Worm (Caenorhabditis elegans) whole organism, mixed stage, embryonic: ENCODE measurements around the gene C46C11.3.

Experiments
- M03D4.4 ChIP-seq: sonication (generic microtip); optimal IDR thresholded peaks from 2 replicates; lab custom pipeline; 2017; ENCODE audit warnings: mild to moderate bottlenecking, missing genetic modification characterization, missing compliant biosample characterization
- blmp-1 ChIP-seq: fragments of 150-350 bp; optimal IDR thresholded peaks from 2 replicates; lab custom pipeline; 2014; ENCODE audit warnings: missing biosample characterization, missing genetic modification characterization
- ceh-39 ChIP-seq: fragments of 150-350 bp; optimal IDR thresholded peaks from 2 replicates; lab custom pipeline; 2014; ENCODE audit warnings: missing biosample characterization, missing genetic modification characterization
- ceh-43 ChIP-seq: fragments of 200-800 bp; sonication (Bioruptor generic); optimal IDR thresholded peaks from 2 replicates; lab custom pipeline; 2018; ENCODE audit warnings: mild to moderate bottlenecking, missing genetic modification characterization, moderate library complexity, missing compliant biosample characterization
- ceh-83 ChIP-seq: fragments of 200-800 bp; sonication (Bioruptor generic); optimal IDR thresholded peaks from 2 replicates; lab custom pipeline; 2018; ENCODE audit warnings: mild to moderate bottlenecking, missing genetic modification characterization, missing compliant biosample characterization
- ces-1 ChIP-seq: fragments of 150-350 bp; optimal IDR thresholded peaks from 2 replicates; lab custom pipeline; 2014; ENCODE audit warnings: missing biosample characterization, missing genetic modification reagents, missing genetic modification characterization
- cnd-1 ChIP-seq: fragments of 200-800 bp; sonication (Bioruptor generic); optimal IDR thresholded peaks from 2 replicates; lab custom pipeline; 2018; ENCODE audit warnings: mild to moderate bottlenecking, missing genetic modification characterization, missing compliant biosample characterization
- drap-1 ChIP-seq: fragments of 200-800 bp; sonication (Bioruptor generic); optimal IDR thresholded peaks from 3 replicates; lab custom pipeline; 2018; ENCODE audit warnings: mild to moderate bottlenecking, missing genetic modification characterization, missing compliant biosample characterization
- elt-1 ChIP-seq: sonication (generic microtip); optimal IDR thresholded peaks from 2 replicates; lab custom pipeline; 2017; ENCODE audit warnings: missing genetic modification characterization, mild to moderate bottlenecking, missing compliant biosample characterization, antibody characterized with exemption, moderate library complexity, borderline replicate concordance; ENCODE audit not compliant: insufficient read depth
- elt-3 ChIP-seq: fragments of 150-350 bp; optimal IDR thresholded peaks from 2 replicates; lab custom pipeline; 2014; ENCODE audit warnings: missing biosample characterization, missing genetic modification characterization
- flh-1 ChIP-seq: fragments of 200-800 bp; sonication (Bioruptor generic); optimal IDR thresholded peaks from 2 replicates; lab custom pipeline; 2018; ENCODE audit warnings: mild to moderate bottlenecking, missing genetic modification characterization, moderate library complexity, missing compliant biosample characterization
- ham-2 ChIP-seq: fragments of 200-800 bp; sonication (Bioruptor generic); optimal IDR thresholded peaks from 2 replicates; lab custom pipeline; 2018; ENCODE audit warnings: mild to moderate bottlenecking, missing genetic modification characterization, missing compliant biosample characterization
- hlh-1 ChIP-seq: fragments of 150-350 bp; optimal IDR thresholded peaks from 2 replicates; lab custom pipeline; 2014; ENCODE audit warnings: missing biosample characterization, missing genetic modification reagents, missing genetic modification characterization
- lin-13 ChIP-seq: fragments of 150-350 bp; optimal IDR thresholded peaks from 2 replicates; lab custom pipeline; 2014; ENCODE audit warnings: missing biosample characterization, missing genetic modification characterization
- lin-32 ChIP-seq: fragments of 200-800 bp; sonication (Bioruptor generic); optimal IDR thresholded peaks from 2 replicates; lab custom pipeline; 2018; ENCODE audit warnings: mild to moderate bottlenecking, missing genetic modification characterization, missing compliant biosample characterization
- lsy-2 ChIP-seq: fragments of 150-350 bp; optimal IDR thresholded peaks from 2 replicates; lab custom pipeline; 2014; ENCODE audit warnings: missing biosample characterization, missing genetic modification characterization
- mab-5 ChIP-seq: fragments of 150-350 bp; optimal IDR thresholded peaks from 2 replicates; lab custom pipeline; 2014; ENCODE audit warnings: missing biosample characterization, missing genetic modification characterization
- mep-1 ChIP-seq: fragments of 150-350 bp; optimal IDR thresholded peaks from 2 replicates; lab custom pipeline; 2017; ENCODE audit warnings: missing biosample characterization, missing genetic modification reagents, missing genetic modification characterization, inconsistent platforms
- mls-2 ChIP-seq: sonication (generic microtip); optimal IDR thresholded peaks from 2 replicates; lab custom pipeline; 2016; ENCODE audit warnings: mild to moderate bottlenecking, missing genetic modification characterization, moderate library complexity, missing compliant biosample characterization
- nhr-12 ChIP-seq: fragments of 150-350 bp; optimal IDR thresholded peaks from 2 replicates; lab custom pipeline; 2014; ENCODE audit warnings: missing biosample characterization, missing genetic modification characterization
- nhr-2 ChIP-seq: fragments of 150-350 bp; optimal IDR thresholded peaks from 2 replicates; lab custom pipeline; 2014; ENCODE audit warnings: missing biosample characterization, missing genetic modification characterization
- nhr-237 ChIP-seq: fragments of 150-350 bp; optimal IDR thresholded peaks from 2 replicates; lab custom pipeline; 2014; ENCODE audit warnings: missing biosample characterization, missing genetic modification characterization
- nhr-28 ChIP-seq: fragments of 150-350 bp; optimal IDR thresholded peaks from 2 replicates; lab custom pipeline; 2014; ENCODE audit warnings: missing biosample characterization, missing genetic modification characterization
- nhr-76 ChIP-seq: sonication (generic microtip); optimal IDR thresholded peaks from 2 replicates; lab custom pipeline; 2017; ENCODE audit warnings: missing biosample characterization, missing genetic modification characterization
- pha-4 ChIP-seq: fragments of 150-350 bp; optimal IDR thresholded peaks from 2 replicates; lab custom pipeline; 2018; ENCODE audit warnings: missing biosample characterization, missing genetic modification reagents, missing genetic modification characterization
- sem-2 ChIP-seq: fragments of 200-800 bp; sonication (Bioruptor generic); optimal IDR thresholded peaks from 2 replicates; lab custom pipeline; 2018; ENCODE audit warnings: mild to moderate bottlenecking, missing genetic modification characterization, missing compliant biosample characterization
- sptf-1 ChIP-seq: sonication (generic microtip); optimal IDR thresholded peaks from 2 replicates; lab custom pipeline; 2017; ENCODE audit warnings: mild to moderate bottlenecking, missing genetic modification characterization, moderate library complexity, missing compliant biosample characterization
- unc-120 ChIP-seq: sonication (generic microtip); optimal IDR thresholded peaks from 2 replicates; lab custom pipeline; 2017; ENCODE audit warnings: missing genetic modification characterization, missing compliant biosample characterization; ENCODE audit not compliant: poor library complexity, severe bottlenecking
- unc-39 ChIP-seq: fragments of 150-350 bp; optimal IDR thresholded peaks from 2 replicates; lab custom pipeline; 2014; ENCODE audit warnings: missing biosample characterization, missing genetic modification characterization
- unc-62 ChIP-seq: fragments of 150-350 bp; optimal IDR thresholded peaks from 2 replicates; lab custom pipeline; 2014; ENCODE audit warnings: missing biosample characterization, missing genetic modification reagents, missing genetic modification characterization
- zip-8 ChIP-seq: fragments of 150-350 bp; optimal IDR thresholded peaks from 2 replicates; lab custom pipeline; 2014; ENCODE audit warnings: missing biosample characterization, missing genetic modification characterization
- ztf-11 ChIP-seq: fragments of 150-350 bp; optimal IDR thresholded peaks from 2 replicates; lab custom pipeline; 2014; ENCODE audit warnings: missing biosample characterization, missing genetic modification characterization

The C46C11.3 gene

ce11 chrX:4628817-4629575 lies 6.9 kb downstream of the C46C11.3 start:
- TF ChIP-seq hlh-1 (peak; percentile 38), unc-62 (GFP tag; lab: Kevin White, UChicago) (peak; percentile 45), sem-2 (GFP tag; lab: Kevin White, UChicago) (no peak), unc-39 (no peak), elt-1 (no peak), ces-1 (GFP tag; lab: Kevin White, UChicago) (peak; percentile 94)

ce11 chrX:4632088-4632487 lies 10.0 kb downstream of the C46C11.3 start, which contains the start of gene slcr-46.1:
Gene slcr-46.1, plus strand, starts transcription at chrX:4632361.
- no peak for TF ChIP-seq unc-120 (tag; lab: Kevin White, UChicago)
- no peak for TF ChIP-seq ham-2 (GFP tag; lab: Kevin White, UChicago)
- no peak for TF ChIP-seq drap-1 (GFP tag; lab: Kevin White, UChicago)
- no peak for TF ChIP-seq ztf-11
- TF ChIP-seq unc-39: no peak

ce11 chrX:4635643-4636042 lies 13.5 kb downstream of the C46C11.3 start:
- TF ChIP-seq lin-32 (no peak), flh-1 (GFP tag; lab: Kevin White, UChicago) (no peak), unc-120 (tag; lab: Kevin White, UChicago) (peak; percentile 44), elt-3 (tag; lab: Kevin White, UChicago) (peak; percentile 14), lin-13 (tag; lab: Kevin White, UChicago) (no peak), sptf-1 (tag; lab: Kevin White, UChicago) (peak; percentile 43), zip-8 (tag; lab: Kevin White, UChicago) (no peak), lsy-2 (tag; lab: Kevin White, UChicago) (peak; percentile 53), mep-1 (tag; lab: Kevin White, UChicago) (peak; percentile 37), ham-2 (GFP tag; lab: Kevin White, UChicago) (no peak), cnd-1 (tag; lab: Kevin White, UChicago) (peak; percentile 1), mls-2 (tag; lab: Kevin White, UChicago) (peak; percentile 37), unc-62 (GFP tag; lab: Kevin White, UChicago) (peak; percentile 60), pha-4 (tag; lab: Kevin White, UChicago) (peak; percentile 73), blmp-1 (tag; lab: Kevin White, UChicago) (no peak), ceh-43 (GFP tag; lab: Kevin White, UChicago) (no peak), nhr-28 (tag; lab: Kevin White, UChicago) (no peak), nhr-12 (tag; lab: Kevin White, UChicago) (no peak), ces-1 (GFP tag; lab: Kevin White, UChicago) (peak; percentile 58), nhr-76 (tag; lab: Kevin White, UChicago) (no peak)

ce11 chrX:4636143-4636542 lies 14.0 kb downstream of the C46C11.3 start:
- TF ChIP-seq lin-13 (tag; lab: Kevin White, UChicago) (no peak), ceh-43 (GFP tag; lab: Kevin White, UChicago) (no peak), unc-39 (no peak), ztf-11 (no peak), mab-5 (tag; lab: Kevin White, UChicago) (no peak), mls-2 (tag; lab: Kevin White, UChicago) (no peak), elt-1 (no peak), M03D4.4 (no peak), cnd-1 (tag; lab: Kevin White, UChicago) (no peak), ceh-39 (tag; lab: Kevin White, UChicago) (no peak), unc-62 (GFP tag; lab: Kevin White, UChicago) (no peak)

- no peak for TF ChIP-seq ces-1 (GFP tag; lab: Kevin White, UChicago)
- TF ChIP-seq nhr-2 (tag; lab: Kevin White, UChicago): no peak
- TF ChIP-seq unc-62 (GFP tag; lab: Kevin White, UChicago): no peak
- TF ChIP-seq ztf-11: no peak
- TF ChIP-seq elt-3 (tag; lab: Kevin White, UChicago): no peak
- TF ChIP-seq nhr-237 (tag; lab: Kevin White, UChicago): no peak
- no peak for TF ChIP-seq nhr-12 (tag; lab: Kevin White, UChicago)
- TF ChIP-seq flh-1 (GFP tag; lab: Kevin White, UChicago): no peak
- no peak for TF ChIP-seq ceh-83 (GFP tag; lab: Kevin White, UChicago)
- TF ChIP-seq nhr-76 (tag; lab: Kevin White, UChicago): no peak
- no peak for TF ChIP-seq mls-2 (tag; lab: Kevin White, UChicago)
- TF ChIP-seq elt-1: no peak
- no peak for TF ChIP-seq sptf-1 (tag; lab: Kevin White, UChicago)
- TF ChIP-seq mab-5 (tag; lab: Kevin White, UChicago): no peak
- TF ChIP-seq unc-120 (tag; lab: Kevin White, UChicago): no peak
- TF ChIP-seq mep-1 (tag; lab: Kevin White, UChicago): no peak
- TF ChIP-seq, all 35 proteins: peak for 0
Observed at ce11 chrX:4636821-4637220, 14.7 kb downstream of the C46C11.3 start, which contains the start of gene hosl-1. Gene hosl-1, plus strand, starts transcription at chrX:4637121.
